Worm (Caenorhabditis elegans) whole organism, young adult: Measurements from ENCODE around the gene ndg-4.
A peak's percentile ranks its signal among the peaks of the same experiment; 100 is the strongest.

Experiments
- B0261.1 ChIP-seq: sonication (generic microtip); optimal IDR thresholded peaks from 2 replicates; lab custom pipeline; 2016; ENCODE audit warnings: mild to moderate bottlenecking, missing genetic modification characterization, moderate library complexity, missing compliant biosample characterization
- F33H1.4 ChIP-seq: fragments of 200-800 bp; sonication (Bioruptor generic); IDR thresholded peaks from 2 replicates; pipeline ENCODE4 v1.3.6; 2022; ENCODE audit warnings: missing genetic modification reagents, missing genetic modification characterization, missing compliant biosample characterization
- K11D2.4 ChIP-seq: fragments of 200-800 bp; sonication (Bioruptor generic); IDR thresholded peaks from 2 replicates; pipeline ENCODE4 v1.3.6; 2022; ENCODE audit warnings: missing genetic modification reagents, missing genetic modification characterization, missing compliant biosample characterization
- ceh-27 ChIP-seq: fragments of 200-800 bp; sonication (Bioruptor generic); optimal IDR thresholded peaks from 2 replicates; lab custom pipeline; 2018; ENCODE audit warnings: mild to moderate bottlenecking, missing genetic modification characterization, moderate library complexity, missing compliant biosample characterization
- die-1 ChIP-seq: sonication (generic microtip); optimal IDR thresholded peaks from 2 replicates; lab custom pipeline; 2016; ENCODE audit warnings: missing genotype, mild to moderate bottlenecking, missing genetic modification characterization, missing compliant biosample characterization
- hlh-12 ChIP-seq: sonication (generic microtip); optimal IDR thresholded peaks from 2 replicates; lab custom pipeline; 2016; ENCODE audit warnings: missing genetic modification characterization, missing compliant biosample characterization
- hmg-1.2 ChIP-seq: fragments of 200-800 bp; sonication (Bioruptor generic); IDR thresholded peaks from 2 replicates; pipeline ENCODE4 v1.3.6; 2022; ENCODE audit warnings: missing genetic modification reagents, missing genetic modification characterization, missing compliant biosample characterization
- lin-26 ChIP-seq: fragments of 200-800 bp; sonication (Bioruptor generic); IDR thresholded peaks from 2 replicates; pipeline ENCODE4 v1.3.6; 2022; ENCODE audit warnings: missing genetic modification reagents, missing genetic modification characterization, missing compliant biosample characterization
- nhr-80 ChIP-seq: sonication (generic microtip); optimal IDR thresholded peaks from 2 replicates; lab custom pipeline; 2016; ENCODE audit warnings: missing genetic modification characterization, missing compliant biosample characterization
- snpc-4 ChIP-seq, 5 experiments: fragments of 150-350 bp in 1 of 5; sonication (generic microtip) in 4 of 5; optimal IDR thresholded peaks; 2 replicates each; lab custom pipeline; 2014 to 2018; ENCODE audit warnings: missing genetic modification characterization in 5 of 5, missing biosample characterization in 3 of 5, antibody characterized with exemption in 2 of 5, mild to moderate bottlenecking in 2 of 5, missing compliant biosample characterization in 2 of 5, missing genotype in 2 of 5, moderate library complexity in 2 of 5, missing genetic modification reagents in 1 of 5
- ztf-18 ChIP-seq: sonication (generic microtip); optimal IDR thresholded peaks from 2 replicates; lab custom pipeline; 2016; ENCODE audit warnings: missing genotype, mild to moderate bottlenecking, missing genetic modification characterization, missing compliant biosample characterization

ndg-4 gene

DNA sequence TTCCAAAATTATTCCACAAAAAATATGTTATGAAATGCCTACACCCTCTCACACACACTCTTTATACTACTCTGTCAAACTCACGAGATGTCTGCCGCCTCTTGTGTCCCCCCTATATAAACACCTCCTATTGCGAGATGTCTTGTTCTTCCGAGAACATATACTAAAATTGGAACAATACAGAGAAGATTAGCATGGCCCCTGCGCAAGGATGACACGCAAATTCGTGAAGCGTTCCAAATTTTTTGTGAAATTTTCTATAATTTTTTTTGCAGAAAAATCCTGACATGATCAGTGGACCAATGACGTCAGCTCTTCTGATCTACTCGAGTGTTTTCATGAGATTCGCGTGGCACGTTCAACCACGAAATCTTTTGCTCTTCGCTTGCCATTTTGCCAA is 53.1 kb downstream of the ndg-4 start (continued):
- peak; percentile 61 for TF ChIP-seq B0261.1 (tag; lab: Kevin White, UChicago)
- peak; percentile 64 for TF ChIP-seq hmg-1.2 (GFP tag; lab: Robert Waterston, UW)
- TF ChIP-seq F33H1.4 (GFP tag; lab: Robert Waterston, UW): peak; percentile 17; the same call in 1 of the 2 replicates
- TF ChIP-seq snpc-4 (GFP tag; optimal IDR thresholded peaks at IDR 0.05; lab: Kevin White, UChicago): peak; percentile 92
- peak; percentile 94 to 99 (median 96) for TF ChIP-seq snpc-4 (tag; optimal IDR thresholded peaks at IDR 0.05; lab: Kevin White, UChicago)
- TF ChIP-seq ztf-18 (tag; lab: Kevin White, UChicago): peak; percentile 34
- peak; percentile 2 for TF ChIP-seq die-1 (tag; lab: Kevin White, UChicago)
- TF ChIP-seq lin-26 (GFP tag; lab: Robert Waterston, UW): peak; percentile 78
- peak; percentile 7 for TF ChIP-seq ceh-27 (GFP tag; lab: Kevin White, UChicago)
- TF ChIP-seq K11D2.4 (GFP tag; lab: Robert Waterston, UW): 0 out of 2 replicates have a peak, but pooled peaks have one; percentile 35

DNA sequence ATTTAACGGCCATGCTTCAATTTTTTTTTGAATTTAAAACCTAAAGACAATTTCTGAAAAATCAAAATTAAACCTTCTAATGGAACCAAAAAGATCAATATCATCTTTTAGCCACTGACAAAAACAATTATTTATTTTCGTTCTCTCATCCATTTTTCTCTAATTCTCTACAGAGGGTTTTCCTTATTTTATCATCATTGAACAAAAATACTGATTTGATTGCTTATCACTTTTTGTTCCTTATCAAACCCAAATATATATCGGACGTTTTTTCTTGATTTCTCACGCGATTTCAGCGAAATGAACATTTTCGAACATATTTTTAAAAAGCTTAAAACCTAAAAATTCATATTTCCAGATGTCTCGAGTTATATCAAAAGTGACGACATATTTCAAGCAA is 54.1 kb downstream of the ndg-4 start, which contains the start of gene mpc-1:
TSS of gene mpc-1 (plus strand) at position 359 of the 400 bp plus-strand sequence.
- peak; percentile 52 for TF ChIP-seq nhr-80
- no peak for TF ChIP-seq hlh-12 (tag; lab: Kevin White, UChicago)
